Fruit fly (Drosophila melanogaster): ENCODE data around the gene CG10333.

dm6 chr2L:18625470-18625869 is 18.8 kb downstream of the CG10333 start:
- TF ChIP-seq fd59A (GFP tag; optimal IDR thresholded peaks at IDR 0.05) = no peak
- TF ChIP-seq cyc (GFP tag; optimal IDR thresholded peaks at IDR 0.05) = no peak
- TF ChIP-seq CG4318 (GFP tag; optimal IDR thresholded peaks at IDR 0.05) = no peak
- TF ChIP-seq Gug (GFP tag; IDR thresholded peaks at IDR 0.05) = no peak
- TF ChIP-seq CG7368 (GFP tag; optimal IDR thresholded peaks at IDR 0.05) = no peak
